Fruit fly (Drosophila melanogaster): ENCODE results near the gene CG4892.

DNA sequence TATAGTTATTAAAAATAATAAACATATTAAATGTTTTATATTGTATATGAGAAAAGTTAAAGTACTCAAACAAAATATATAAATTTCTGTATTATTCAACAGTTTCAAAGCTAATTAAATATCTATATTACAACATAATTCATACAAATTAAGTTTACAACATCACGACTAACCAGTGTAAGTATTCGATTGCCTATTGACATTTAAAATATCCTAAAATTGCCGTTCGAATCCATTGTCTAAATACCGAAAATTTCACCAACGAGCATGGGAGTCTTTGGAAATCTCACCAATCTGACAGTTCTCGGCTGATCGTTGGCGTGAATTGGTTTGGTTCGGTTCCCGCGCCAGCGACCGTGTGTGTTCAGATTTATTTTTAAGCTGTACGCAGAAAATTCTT lies 32.2 kb downstream of the CG4892 start, which contains the start of gene Ca-alpha1D:
- TF ChIP-seq CG9139 (GFP tag; optimal IDR thresholded peaks at IDR 0.05), result no peak
- TF ChIP-seq Lpt (GFP tag; optimal IDR thresholded peaks at IDR 0.05), result no peak
- TF ChIP-seq acj6 (GFP tag; optimal IDR thresholded peaks at IDR 0.05), result no peak
- no peak for TF ChIP-seq CG6792 (GFP tag; optimal IDR thresholded peaks at IDR 0.05)
- no peak for TF ChIP-seq CG4318 (GFP tag; optimal IDR thresholded peaks at IDR 0.05)
- no peak for TF ChIP-seq CG6276 (GFP tag; optimal IDR thresholded peaks at IDR 0.05)
- no peak for TF ChIP-seq Sox14 (GFP tag; optimal IDR thresholded peaks at IDR 0.05)
- no peak for TF ChIP-seq ss (GFP tag; optimal IDR thresholded peaks at IDR 0.05)
- TF ChIP-seq Eip93F (GFP tag; optimal IDR thresholded peaks at IDR 0.05), result no peak
- TF ChIP-seq CG6163 (GFP tag; IDR thresholded peaks at IDR 0.05), result no peak
